Worm (Caenorhabditis elegans): ENCODE data around the gene dnj-14.

The dnj-14 gene

ce11 chrX:4699411-4700050, 12.0 kb downstream of the dnj-14 start, which contains the start of gene hyl-2 (continued):
- peak; percentile 52 for TF ChIP-seq snpc-4 (tag; optimal IDR thresholded peaks at IDR 0.05)
- no peak for TF ChIP-seq gmeb-1 (tag; optimal IDR thresholded peaks at IDR 0.05)
- TF ChIP-seq sma-9 (GFP tag; optimal IDR thresholded peaks at IDR 0.05), result peak; percentile 42
- no peak for TF ChIP-seq sma-9 (tag; optimal IDR thresholded peaks at IDR 0.05)

ce11 chrX:4698271-4698670, 13.3 kb downstream of the dnj-14 start:
- TF ChIP-seq sma-9 (GFP tag; optimal IDR thresholded peaks at IDR 0.05), result peak; percentile 40
- no peak for TF ChIP-seq sma-9 (tag; optimal IDR thresholded peaks at IDR 0.05)
- no peak for TF ChIP-seq ceh-82 (tag; optimal IDR thresholded peaks at IDR 0.05)
- TF ChIP-seq fos-1 (tag; optimal IDR thresholded peaks at IDR 0.05), result peak; percentile 59

- TF ChIP-seq lsy-2 (tag; optimal IDR thresholded peaks at IDR 0.05) (no peak), ceh-16 (tag; optimal IDR thresholded peaks at IDR 0.05) (no peak), nhr-6 (tag; optimal IDR thresholded peaks at IDR 0.05) (no peak), ama-1 (optimal IDR thresholded peaks at IDR 0.05) (no peak), nhr-25 (tag; optimal IDR thresholded peaks at IDR 0.05) (peak; percentile 41)
Measured at ce11 chrX:4694611-4695370, 16.8 kb downstream of the dnj-14 start.

- TF ChIP-seq nhr-11 (tag; optimal IDR thresholded peaks at IDR 0.05) (no peak), ztf-4 (tag; optimal IDR thresholded peaks at IDR 0.05) (no peak), egl-27 (tag; optimal IDR thresholded peaks at IDR 0.05) (no peak), R02D3.7 (tag; optimal IDR thresholded peaks at IDR 0.05) (no peak), nhr-77 (tag; optimal IDR thresholded peaks at IDR 0.05) (no peak), sma-9 (GFP tag; optimal IDR thresholded peaks at IDR 0.05) (no peak), sma-9 (tag; optimal IDR thresholded peaks at IDR 0.05) (no peak), ZK546.5 (tag; optimal IDR thresholded peaks at IDR 0.05) (no peak), aly-2 (tag; optimal IDR thresholded peaks at IDR 0.05) (no peak), F13H6.1 (tag; optimal IDR thresholded peaks at IDR 0.05) (no peak), ztf-11 (tag; optimal IDR thresholded peaks at IDR 0.05) (no peak), mdl-1 (tag; optimal IDR thresholded peaks at IDR 0.05) (no peak), nhr-237 (tag; optimal IDR thresholded peaks at IDR 0.05) (no peak), nhr-23 (tag; optimal IDR thresholded peaks at IDR 0.05) (no peak), crh-2 (tag; optimal IDR thresholded peaks at IDR 0.05) (no peak), unc-39 (tag; optimal IDR thresholded peaks at IDR 0.05) (no peak), skn-1 (tag; optimal IDR thresholded peaks at IDR 0.05) (no peak), peb-1 (tag; optimal IDR thresholded peaks at IDR 0.05) (no peak), nhr-10 (tag; optimal IDR thresholded peaks at IDR 0.05) (no peak), ztf-1 (GFP tag; conservative IDR thresholded peaks at IDR 0.05) (no peak)
Measured at ce11 chrX:4691148-4691773, 20.3 kb downstream of the dnj-14 start, which contains the start of gene K02G10.5. Gene K02G10.5 (minus strand): TSS chrX:4691198.

ce11 chrX:4685579-4685978, 26.0 kb downstream of the dnj-14 start:
- TF ChIP-seq unc-55 (GFP tag; optimal IDR thresholded peaks at IDR 0.05), result no peak
- no peak for TF ChIP-seq C34F6.9 (tag; optimal IDR thresholded peaks at IDR 0.05)
- no peak for TF ChIP-seq sma-9 (GFP tag; optimal IDR thresholded peaks at IDR 0.05)
- no peak for TF ChIP-seq sma-9 (tag; optimal IDR thresholded peaks at IDR 0.05)
- TF ChIP-seq ztf-1 (GFP tag; conservative IDR thresholded peaks at IDR 0.05), result no peak

- TF ChIP-seq nhr-10 (tag; optimal IDR thresholded peaks at IDR 0.05) (no peak), lin-13 (GFP tag; optimal IDR thresholded peaks at IDR 0.05) (no peak), Y55F3AM.14 (GFP tag; optimal IDR thresholded peaks at IDR 0.05) (no peak), zag-1 (tag; optimal IDR thresholded peaks at IDR 0.05) (no peak), mdl-1 (tag; optimal IDR thresholded peaks at IDR 0.05) (no peak), blmp-1 (tag; optimal IDR thresholded peaks at IDR 0.05; ENCODE audit: insufficient read depth) (no peak), nhr-21 (tag; optimal IDR thresholded peaks at IDR 0.05) (no peak), peb-1 (tag; optimal IDR thresholded peaks at IDR 0.05) (no peak), sma-3 (GFP tag; optimal IDR thresholded peaks at IDR 0.05) (no peak), unc-55 (GFP tag; optimal IDR thresholded peaks at IDR 0.05) (no peak), elt-1 (tag; optimal IDR thresholded peaks at IDR 0.05) (no peak), gmeb-1 (tag; optimal IDR thresholded peaks at IDR 0.05) (no peak), ztf-4 (tag; optimal IDR thresholded peaks at IDR 0.05) (no peak), nhr-23 (tag; optimal IDR thresholded peaks at IDR 0.05) (no peak), nhr-12 (tag; optimal IDR thresholded peaks at IDR 0.05) (no peak), ceh-16 (tag; optimal IDR thresholded peaks at IDR 0.05) (no peak), sma-9 (GFP tag; optimal IDR thresholded peaks at IDR 0.05) (no peak), sma-9 (tag; optimal IDR thresholded peaks at IDR 0.05) (no peak)
Measured at ce11 chrX:4682616-4683015, 28.9 kb downstream of the dnj-14 start, which contains the start of gene K02G10.15. Gene K02G10.15 (minus strand): TSS chrX:4682716.

Data from whole organism, L2 larva.